Fruit fly (Drosophila melanogaster) whole organism, pupa: Measurements from ENCODE around the gene CG33107.
A peak's percentile ranks its signal among the peaks of the same experiment; 100 is the strongest.

Experiments
- CG10348 ChIP-seq: fragments of 200-800 bp; sonication (Bioruptor generic); IDR thresholded peaks from 2 replicates; pipeline ENCODE4 v1.3.6; 2022; ENCODE audit warnings: missing biosample characterization, missing genetic modification characterization
- CG12605 ChIP-seq: fragments of 200-800 bp; sonication (Bioruptor generic); IDR thresholded peaks from 2 replicates; pipeline ENCODE4 v1.3.6; 2022; ENCODE audit warnings: missing biosample characterization, missing genetic modification characterization
- CG13204 ChIP-seq: fragments of 200-800 bp; sonication (Bioruptor generic); optimal IDR thresholded peaks from 2 replicates; lab custom pipeline; 2018; ENCODE audit warnings: missing biosample characterization, mild to moderate bottlenecking, missing genetic modification characterization, moderate library complexity
- CG14655 ChIP-seq: fragments of 200-800 bp; sonication (Bioruptor generic); optimal IDR thresholded peaks from 3 replicates; lab custom pipeline; 2017; ENCODE audit warnings: mild to moderate bottlenecking, missing biosample characterization, missing genetic modification reagents, missing genetic modification characterization
- CG15710 ChIP-seq: fragments of 200-800 bp; sonication (Bioruptor generic); optimal IDR thresholded peaks from 2 replicates; lab custom pipeline; 2018; ENCODE audit warnings: missing biosample characterization, mild to moderate bottlenecking, missing genetic modification characterization, moderate library complexity
- CG17806 ChIP-seq: fragments of 200-800 bp; sonication (Bioruptor generic); optimal IDR thresholded peaks from 2 replicates; lab custom pipeline; 2018; ENCODE audit warnings: missing biosample characterization, mild to moderate bottlenecking, missing genetic modification characterization, moderate library complexity
- CG32121 ChIP-seq: fragments of 200-800 bp; sonication (Bioruptor generic); IDR thresholded peaks from 2 replicates; pipeline ENCODE4 v1.3.6; 2022; ENCODE audit warnings: missing biosample characterization, missing genetic modification characterization
- CG34367 ChIP-seq: fragments of 200-800 bp; sonication (Bioruptor generic); optimal IDR thresholded peaks from 2 replicates; lab custom pipeline; 2018; ENCODE audit warnings: missing biosample characterization, mild to moderate bottlenecking, missing genetic modification characterization
- CG4496 ChIP-seq: fragments of 200-800 bp; sonication (Bioruptor generic); IDR thresholded peaks from 3 replicates; pipeline ENCODE4 v1.3.6; 2022; ENCODE audit warnings: missing biosample characterization, missing genetic modification characterization
- CG8159 ChIP-seq: fragments of 200-800 bp; sonication (Bioruptor generic); optimal IDR thresholded peaks from 3 replicates; lab custom pipeline; 2018; ENCODE audit warnings: missing biosample characterization, mild to moderate bottlenecking, missing genetic modification characterization, moderate library complexity
- CG8301 ChIP-seq: fragments of 200-800 bp; sonication (Bioruptor generic); optimal IDR thresholded peaks from 2 replicates; lab custom pipeline; 2018; ENCODE audit warnings: missing biosample characterization, mild to moderate bottlenecking, missing genetic modification characterization
- CG9948 ChIP-seq: fragments of 200-800 bp; sonication (Bioruptor generic); optimal IDR thresholded peaks from 2 replicates; lab custom pipeline; 2018; ENCODE audit warnings: missing biosample characterization, mild to moderate bottlenecking, missing genetic modification characterization, moderate library complexity
- D1 ChIP-seq: fragments of 200-800 bp; sonication (Bioruptor generic); optimal IDR thresholded peaks from 2 replicates; lab custom pipeline; 2018; ENCODE audit warnings: missing biosample characterization, mild to moderate bottlenecking, missing genetic modification characterization, moderate library complexity
- EcR ChIP-seq: fragments of 200-800 bp; sonication (Bioruptor generic); optimal IDR thresholded peaks from 3 replicates; lab custom pipeline; 2019; ENCODE audit warnings: missing biosample characterization, missing genetic modification characterization, mild to moderate bottlenecking, moderate library complexity, missing genetic modification reagents
- Ets98B ChIP-seq: fragments of 200-800 bp; sonication (Bioruptor generic); IDR thresholded peaks from 2 replicates; pipeline ENCODE4 v1.3.6; 2022; ENCODE audit warnings: missing biosample characterization, missing genetic modification characterization
- Pif1A ChIP-seq: fragments of 200-800 bp; sonication (Bioruptor generic); optimal IDR thresholded peaks from 3 replicates; lab custom pipeline; 2016; ENCODE audit warnings: missing biosample characterization, missing genetic modification characterization
- Pif1B ChIP-seq: fragments of 200-800 bp; sonication (Bioruptor generic); optimal IDR thresholded peaks from 3 replicates; lab custom pipeline; 2016; ENCODE audit warnings: missing biosample characterization, missing genetic modification characterization
- Snoo ChIP-seq: fragments of 200-800 bp; sonication (Bioruptor generic); optimal IDR thresholded peaks from 3 replicates; lab custom pipeline; 2017; ENCODE audit warnings: missing biosample characterization, mild to moderate bottlenecking, missing genetic modification characterization, inconsistent platforms
- fd96Ca ChIP-seq: fragments of 200-800 bp; sonication (Bioruptor generic); IDR thresholded peaks from 3 replicates; pipeline ENCODE4 v1.3.6; 2022; ENCODE audit warnings: missing biosample characterization, missing genetic modification characterization
- gl ChIP-seq: fragments of 200-800 bp; sonication (Bioruptor generic); optimal IDR thresholded peaks from 2 replicates; lab custom pipeline; 2018; ENCODE audit warnings: missing biosample characterization, mild to moderate bottlenecking, missing genetic modification characterization
- rn ChIP-seq: fragments of 200-800 bp; sonication (Bioruptor generic); IDR thresholded peaks from 2 replicates; pipeline ENCODE4 v1.3.6; 2022; ENCODE audit warnings: missing biosample characterization, missing genetic modification characterization

CG33107 gene

dm6 chr3R:22626842-22627392, 42.4 kb upstream of the CG33107 start:
- TF ChIP-seq CG17806 (tag; lab: Kevin White, UChicago) (peak; percentile 74), CG32121 (GFP tag; lab: Robert Waterston, UW) (peak; percentile 87), EcR (GFP tag; lab: Kevin White, UChicago) (peak; percentile 97), D1 (tag; lab: Kevin White, UChicago) (peak; percentile 66), fd96Ca (GFP tag; lab: Robert Waterston, UW) (peak; percentile 90), gl (tag; lab: Kevin White, UChicago) (peak; percentile 99), CG8159 (peak; percentile 79), CG8301 (tag; lab: Kevin White, UChicago) (peak; percentile 86), CG14655 (GFP tag; lab: Kevin White, UChicago) (peak; percentile 89), CG10348 (GFP tag; lab: Robert Waterston, UW) (no peak), CG4496 (GFP tag; lab: Robert Waterston, UW) (peak; percentile 94), Pif1B (GFP tag; lab: Kevin White, UChicago) (peak; percentile 81), CG13204 (GFP tag; lab: Kevin White, UChicago) (peak; percentile 93), CG15710 (tag; lab: Kevin White, UChicago) (peak; percentile 80), CG9948 (tag; lab: Kevin White, UChicago) (peak; percentile 76), Snoo (tag; lab: Kevin White, UChicago) (peak; percentile 33), Pif1A (GFP tag; lab: Kevin White, UChicago) (peak; percentile 85), CG34367 (tag; lab: Kevin White, UChicago) (peak; percentile 92), CG12605 (peak; percentile 98), Ets98B (GFP tag; lab: Robert Waterston, UW) (peak; percentile 93), rn (GFP tag; lab: Robert Waterston, UW) (peak; percentile 64; the same call in 1 of the 2 replicates)

DNA sequence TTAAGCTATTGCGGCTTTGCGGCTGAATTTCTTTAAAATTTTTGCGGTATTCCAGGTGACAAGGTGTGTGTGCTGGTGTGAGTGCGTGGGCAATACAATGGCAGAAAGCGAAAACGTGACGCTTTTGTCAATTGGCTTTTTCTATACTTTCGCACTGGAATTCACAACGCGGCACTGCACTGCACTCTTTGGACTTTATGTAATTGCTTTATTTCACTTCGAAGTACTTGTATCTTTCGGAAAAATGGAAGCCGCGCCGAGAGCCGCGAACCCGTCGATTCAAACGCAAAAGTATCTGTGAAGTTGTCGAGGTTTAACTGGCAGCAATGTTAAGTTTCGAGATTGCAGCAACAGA, 41.8 kb upstream of the CG33107 start:
- TF ChIP-seq CG4496 (GFP tag; lab: Robert Waterston, UW) (peak; percentile 5; the same call in 1 of the 3 replicates), Pif1B (GFP tag; lab: Kevin White, UChicago) (no peak)

DNA sequence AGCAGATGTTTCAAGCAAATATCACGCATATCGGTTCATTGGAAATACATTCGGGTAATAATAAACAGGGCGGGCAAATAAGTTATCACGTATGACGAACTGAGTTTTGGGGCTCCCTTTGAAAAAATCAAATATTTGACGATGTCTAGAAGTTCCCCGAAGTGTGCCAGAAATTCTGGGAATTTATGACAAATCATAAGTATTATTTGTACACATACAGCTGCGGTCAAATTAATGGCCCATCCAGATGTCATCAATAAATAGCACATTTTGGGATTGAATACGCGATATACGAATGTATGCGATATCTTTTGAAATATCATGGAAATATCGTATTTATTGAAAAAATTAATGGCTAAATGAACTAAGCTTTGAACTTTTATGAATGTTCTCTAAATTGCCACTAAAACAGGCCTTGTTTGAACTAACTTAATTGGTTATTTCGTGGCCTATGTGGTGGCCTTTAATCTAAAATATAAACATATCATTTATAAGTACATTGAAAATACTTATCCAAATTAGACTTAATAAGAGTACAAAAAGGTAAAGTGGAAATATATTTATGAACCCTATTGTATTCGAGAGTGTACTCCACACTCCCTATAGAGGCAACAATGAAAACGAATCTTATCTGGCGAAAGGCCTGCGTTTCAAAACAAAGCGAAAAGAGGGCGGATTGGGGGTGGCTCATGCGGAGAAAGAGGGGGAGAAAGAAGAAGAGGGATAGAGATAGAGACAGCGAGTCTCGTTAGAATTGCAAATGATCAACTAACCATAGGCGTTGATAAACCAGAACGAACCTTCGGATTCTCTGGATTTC, 41.2 kb upstream of the CG33107 start:
- TF ChIP-seq CG8159 (peak; percentile 64), CG17806 (tag; lab: Kevin White, UChicago) (peak; percentile 35), gl (tag; lab: Kevin White, UChicago) (no peak), CG8301 (tag; lab: Kevin White, UChicago) (peak; percentile 42), Pif1A (GFP tag; lab: Kevin White, UChicago) (peak; percentile 18), Snoo (tag; lab: Kevin White, UChicago) (peak; percentile 57), fd96Ca (GFP tag; lab: Robert Waterston, UW) (no peak), Ets98B (GFP tag; lab: Robert Waterston, UW) (no peak), rn (GFP tag; lab: Robert Waterston, UW) (no peak), CG9948 (tag; lab: Kevin White, UChicago) (peak; percentile 42), CG4496 (GFP tag; lab: Robert Waterston, UW) (no peak), CG12605 (no peak), CG13204 (GFP tag; lab: Kevin White, UChicago) (no peak), CG14655 (GFP tag; lab: Kevin White, UChicago) (peak; percentile 54), CG15710 (tag; lab: Kevin White, UChicago) (peak; percentile 40), CG10348 (GFP tag; lab: Robert Waterston, UW) (no peak), CG34367 (tag; lab: Kevin White, UChicago) (no peak), CG32121 (GFP tag; lab: Robert Waterston, UW) (no peak), Pif1B (GFP tag; lab: Kevin White, UChicago) (peak; percentile 52), EcR (GFP tag; lab: Kevin White, UChicago) (no peak), D1 (tag; lab: Kevin White, UChicago) (peak; percentile 16)

- peak; percentile 91 for TF ChIP-seq CG17806 (tag; lab: Kevin White, UChicago)
- TF ChIP-seq CG12605, result peak; percentile 93
- TF ChIP-seq CG14655 (GFP tag; lab: Kevin White, UChicago), result no peak
- peak; percentile 73 for TF ChIP-seq CG10348 (GFP tag; lab: Robert Waterston, UW)
- peak; percentile 93 for TF ChIP-seq fd96Ca (GFP tag; lab: Robert Waterston, UW)
- TF ChIP-seq Pif1B (GFP tag; lab: Kevin White, UChicago), result peak; percentile 92
- TF ChIP-seq CG8301 (tag; lab: Kevin White, UChicago), result peak; percentile 90
- TF ChIP-seq CG34367 (tag; lab: Kevin White, UChicago), result peak; percentile 82
- TF ChIP-seq Pif1A (GFP tag; lab: Kevin White, UChicago), result no peak
- TF ChIP-seq CG32121 (GFP tag; lab: Robert Waterston, UW), result peak; percentile 96
- TF ChIP-seq CG8159, result peak; percentile 89
- TF ChIP-seq gl (tag; lab: Kevin White, UChicago), result peak; percentile 70
- TF ChIP-seq CG13204 (GFP tag; lab: Kevin White, UChicago), result no peak
- peak; percentile 81 for TF ChIP-seq Snoo (tag; lab: Kevin White, UChicago)
- peak; percentile 84 for TF ChIP-seq CG9948 (tag; lab: Kevin White, UChicago)
- peak; percentile 96 for TF ChIP-seq CG4496 (GFP tag; lab: Robert Waterston, UW)
- no peak for TF ChIP-seq D1 (tag; lab: Kevin White, UChicago)
- TF ChIP-seq CG15710 (tag; lab: Kevin White, UChicago), result peak; percentile 87
- TF ChIP-seq rn (GFP tag; lab: Robert Waterston, UW), result peak; percentile 84
- peak; percentile 79 for TF ChIP-seq EcR (GFP tag; lab: Kevin White, UChicago)
- TF ChIP-seq Ets98B (GFP tag; lab: Robert Waterston, UW), result peak; percentile 96
Measured at dm6 chr3R:22624737-22625136, 40.2 kb upstream of the CG33107 start.
